Worm (Caenorhabditis elegans): ENCODE data around the gene F56C3.7.

ce11 chrX:1383546-1383945 lies 13.0 kb upstream of the F56C3.7 start:
- TF ChIP-seq nhr-28 (tag; optimal IDR thresholded peaks at IDR 0.05) (no peak), M03D4.4 (tag; optimal IDR thresholded peaks at IDR 0.05) (no peak), unc-62 (GFP tag; optimal IDR thresholded peaks at IDR 0.05) (no peak), blmp-1 (tag; optimal IDR thresholded peaks at IDR 0.05) (no peak), nhr-237 (tag; optimal IDR thresholded peaks at IDR 0.05) (no peak), pha-4 (tag; optimal IDR thresholded peaks at IDR 0.05) (no peak), tbx-8 (GFP tag; optimal IDR thresholded peaks at IDR 0.05) (no peak), drap-1 (GFP tag; optimal IDR thresholded peaks at IDR 0.05) (no peak)
